Comparison of ENCODE assay signal across 1 fruit fly cellular context in the genomic region with DNA sequence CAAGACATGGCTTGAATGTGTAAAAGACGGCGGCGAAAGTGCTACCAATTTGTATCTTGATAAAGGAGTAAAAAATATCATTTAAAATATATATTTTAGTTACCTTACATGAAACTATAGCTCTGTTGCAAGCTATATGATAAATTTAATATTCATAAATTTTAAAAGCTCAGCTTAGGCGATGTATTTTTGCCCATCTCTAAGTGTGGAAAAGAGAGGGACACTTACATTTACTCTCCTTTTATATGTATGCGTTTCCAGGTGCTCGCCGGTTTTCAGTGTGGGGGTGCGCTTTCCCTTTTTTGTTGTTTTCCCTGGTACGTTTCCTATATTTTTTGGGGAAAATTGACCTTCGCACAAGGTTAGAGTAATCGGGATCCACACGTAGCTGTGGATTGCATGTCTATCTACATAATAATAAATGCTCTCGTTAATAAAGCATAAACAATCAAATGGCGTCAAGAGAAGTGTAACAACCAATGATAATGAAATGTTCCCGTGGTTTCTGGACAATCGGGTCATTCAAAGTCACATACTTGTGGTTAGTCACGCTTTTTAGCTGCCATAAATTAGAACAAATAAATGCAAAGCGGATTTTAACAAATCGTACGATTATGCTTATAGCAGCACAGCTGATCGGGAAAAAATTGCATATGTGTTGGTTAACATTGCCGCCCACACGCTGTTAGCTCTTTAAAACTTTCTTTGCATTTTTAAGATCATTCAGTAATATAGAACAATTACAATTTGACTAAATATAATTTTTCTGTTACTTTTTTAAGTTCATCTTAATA.
TF ChIP-seq lines count a peak whose summit lies in the region.

No protein-coding gene starts in this region.

TF ChIP-seq in whole organism, embryonic, 481 proteins besides CTCF, POLR2A, EP300 and RAD21 (continued from another document):
- TF ChIP-seq Antp (GFP tag; optimal IDR thresholded peaks at IDR 0.05; lab: Kevin White, UChicago) = peak; percentile 74
- peak; percentile 99 for TF ChIP-seq Dll (GFP tag; IDR thresholded peaks at IDR 0.05; lab: Robert Waterston, UW; ENCODE audit: partially characterized antibody)
- peak; percentile 98 for TF ChIP-seq Abd-B (GFP tag; optimal IDR thresholded peaks at IDR 0.05; lab: Kevin White, UChicago)
- TF ChIP-seq CG7928 (GFP tag; optimal IDR thresholded peaks at IDR 0.05; lab: Kevin White, UChicago) = peak; percentile 78
- TF ChIP-seq zen2 (GFP tag; IDR thresholded peaks at IDR 0.05; lab: Robert Waterston, UW; ENCODE audit: partially characterized antibody) = no peak; the same call in 2 of the 3 replicates
- peak; percentile 93 for TF ChIP-seq CG9437 (GFP tag; optimal IDR thresholded peaks at IDR 0.05; lab: Kevin White, UChicago)
- TF ChIP-seq Dip3 (GFP tag; optimal IDR thresholded peaks at IDR 0.05; lab: Kevin White, UChicago) = peak; percentile 89
- TF ChIP-seq CG10431 (GFP tag; optimal IDR thresholded peaks at IDR 0.05; lab: Kevin White, UChicago) = peak; percentile 98
- TF ChIP-seq HHEX (GFP tag; optimal IDR thresholded peaks at IDR 0.05; lab: Kevin White, UChicago) = peak; percentile 96
- peak; percentile 89 for TF ChIP-seq bab2 (GFP tag; optimal IDR thresholded peaks at IDR 0.05; lab: Kevin White, UChicago)
- TF ChIP-seq CG16863 (GFP tag; optimal IDR thresholded peaks at IDR 0.05; lab: Kevin White, UChicago) = peak; percentile 84
- TF ChIP-seq kay (GFP tag; optimal IDR thresholded peaks at IDR 0.05; lab: Kevin White, UChicago) = peak; percentile 92
- peak; percentile 97 for TF ChIP-seq corto (GFP tag; optimal IDR thresholded peaks at IDR 0.05; lab: Kevin White, UChicago)
- peak; percentile 94 for TF ChIP-seq CG30431 (GFP tag; optimal IDR thresholded peaks at IDR 0.05; lab: Kevin White, UChicago)
- peak; percentile 91 for TF ChIP-seq CG11560 (tag; IDR thresholded peaks at IDR 0.05; lab: Robert Waterston, UW)
- TF ChIP-seq lbe (GFP tag; optimal IDR thresholded peaks at IDR 0.05; lab: Kevin White, UChicago) = peak; percentile 96
- TF ChIP-seq CG8290 (GFP tag; optimal IDR thresholded peaks at IDR 0.05; lab: Kevin White, UChicago) = peak; percentile 57
- TF ChIP-seq CG8290 (tag; optimal IDR thresholded peaks at IDR 0.05; lab: Kevin White, UChicago) = peak; percentile 77 to 95
- TF ChIP-seq CG10366 (GFP tag; IDR thresholded peaks at IDR 0.05; lab: Robert Waterston, UW) = peak; percentile 95
- TF ChIP-seq Lhr (GFP tag; optimal IDR thresholded peaks at IDR 0.05; lab: Kevin White, UChicago) = peak; percentile 96
- peak; percentile 97 for TF ChIP-seq Vsx1 (GFP tag; optimal IDR thresholded peaks at IDR 0.05; lab: Kevin White, UChicago)
- peak; percentile 94 for TF ChIP-seq nerfin-1 (tag; optimal IDR thresholded peaks at IDR 0.05; lab: Kevin White, UChicago)
- TF ChIP-seq tgo (GFP tag; IDR thresholded peaks at IDR 0.05; lab: Robert Waterston, UW) = peak; percentile 97
- peak; percentile 89 for TF ChIP-seq mam (GFP tag; optimal IDR thresholded peaks at IDR 0.05; lab: Kevin White, UChicago)
- peak; percentile 90 for TF ChIP-seq jing (GFP tag; optimal IDR thresholded peaks at IDR 0.05; lab: Kevin White, UChicago)
